Fruit fly (Drosophila melanogaster) S2 (cell line): ENCODE results near the gene Rtca.

ENCODE experiments used
- CG8478 ChIP-seq: fragments of >200 bp; optimal IDR thresholded peaks from 2 replicates; lab custom pipeline; 2018
- CTCF ChIP-seq, 2 experiments: fragments of >200 bp; optimal IDR thresholded peaks; 2 replicates each; lab custom pipeline; 2018

- no peak for TF ChIP-seq CG8478 (lab: Kevin White, UChicago)
- no peak for TF ChIP-seq CTCF (optimal IDR thresholded peaks at IDR 0.05; lab: Kevin White, UChicago)
These were observed 34.2 kb downstream of the Rtca start for dm6 chrX:2106367-2106766.
